Fruit fly (Drosophila melanogaster): Measurements from ENCODE around the gene CG32453.

Gene CG32453

DNA sequence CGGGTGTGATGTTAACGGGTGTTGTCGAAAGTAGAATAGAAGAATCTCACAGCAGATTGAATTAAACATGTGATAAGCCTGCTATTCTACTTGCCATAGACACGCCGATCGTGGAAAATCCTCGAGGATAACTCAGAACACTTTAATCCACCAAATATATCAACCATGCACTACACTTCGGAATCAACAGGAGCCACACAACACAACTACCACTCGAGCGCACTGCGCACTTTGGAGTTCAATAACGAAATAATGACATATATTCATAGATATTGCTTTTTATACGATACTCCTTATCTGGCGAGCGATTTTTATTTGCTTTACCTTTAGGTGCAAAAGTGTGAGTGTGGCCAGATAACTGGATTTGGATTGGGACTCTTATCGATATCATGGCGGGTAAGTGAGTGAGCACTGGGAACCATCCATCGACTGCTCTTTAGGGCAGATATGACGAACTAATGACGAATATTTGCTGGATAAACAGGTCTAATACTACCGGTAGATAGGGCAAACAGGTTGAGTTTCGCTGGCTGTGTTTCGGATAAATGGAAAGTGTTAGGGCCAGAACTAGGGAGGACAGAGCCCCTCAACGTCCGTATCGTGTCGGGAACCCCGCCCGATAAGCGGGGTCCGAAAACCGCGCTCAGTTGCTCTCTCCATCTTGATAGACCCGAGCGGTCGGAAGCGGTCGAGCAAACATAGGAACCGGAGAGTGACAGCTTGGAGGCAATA, 27.6 kb upstream of the CG32453 start, which contains the start of gene Jhbp6 (continued):
- no peak for TF ChIP-seq CG7357 (GFP tag; IDR thresholded peaks at IDR 0.05)
- TF ChIP-seq mirr (GFP tag; optimal IDR thresholded peaks at IDR 0.05): no peak
- TF ChIP-seq CG1832 (GFP tag; optimal IDR thresholded peaks at IDR 0.05): no peak
- TF ChIP-seq yki (optimal IDR thresholded peaks at IDR 0.05): no peak
- no peak for TF ChIP-seq Antp (GFP tag; optimal IDR thresholded peaks at IDR 0.05)
- TF ChIP-seq sim (GFP tag; IDR thresholded peaks at IDR 0.05): no peak
- TF ChIP-seq ase (GFP tag; IDR thresholded peaks at IDR 0.05): no peak
- TF ChIP-seq eve (GFP tag; optimal IDR thresholded peaks at IDR 0.05): peak in 1 of 2 experiments; percentile 56
- no peak; the same call in 2 of the 3 replicates for TF ChIP-seq CG2199 (GFP tag; IDR thresholded peaks at IDR 0.05)
- TF ChIP-seq Med (GFP tag): peak; percentile 20
- no peak for TF ChIP-seq CG1233 (GFP tag; optimal IDR thresholded peaks at IDR 0.05)

dm6 chr3L:22670174-22670573, 26.9 kb upstream of the CG32453 start:
- TF ChIP-seq sens (GFP tag) (no peak), twi (tag; optimal IDR thresholded peaks at IDR 0.05) (peak; percentile 33), grn (GFP tag; optimal IDR thresholded peaks at IDR 0.05) (peak; percentile 94), CG34376 (GFP tag; optimal IDR thresholded peaks at IDR 0.05) (peak; percentile 34), sug (tag; optimal IDR thresholded peaks at IDR 0.05) (peak; percentile 46), CG4854 (GFP tag; optimal IDR thresholded peaks at IDR 0.05) (no peak), chinmo (GFP tag; IDR thresholded peaks at IDR 0.05; ENCODE audit: partially characterized antibody) (0 out of 4 replicates have a peak, but pooled peaks have one; percentile 19), Pdp1 (GFP tag; optimal IDR thresholded peaks at IDR 0.05) (peak in 1 of 2 experiments; percentile 90), sd (tag; optimal IDR thresholded peaks at IDR 0.05) (peak; percentile 83), CG17802 (tag; optimal IDR thresholded peaks at IDR 0.05) (no peak), exex (tag; optimal IDR thresholded peaks at IDR 0.05) (peak; percentile 74), HmgZ (tag; optimal IDR thresholded peaks at IDR 0.05) (peak; percentile 6)

DNA sequence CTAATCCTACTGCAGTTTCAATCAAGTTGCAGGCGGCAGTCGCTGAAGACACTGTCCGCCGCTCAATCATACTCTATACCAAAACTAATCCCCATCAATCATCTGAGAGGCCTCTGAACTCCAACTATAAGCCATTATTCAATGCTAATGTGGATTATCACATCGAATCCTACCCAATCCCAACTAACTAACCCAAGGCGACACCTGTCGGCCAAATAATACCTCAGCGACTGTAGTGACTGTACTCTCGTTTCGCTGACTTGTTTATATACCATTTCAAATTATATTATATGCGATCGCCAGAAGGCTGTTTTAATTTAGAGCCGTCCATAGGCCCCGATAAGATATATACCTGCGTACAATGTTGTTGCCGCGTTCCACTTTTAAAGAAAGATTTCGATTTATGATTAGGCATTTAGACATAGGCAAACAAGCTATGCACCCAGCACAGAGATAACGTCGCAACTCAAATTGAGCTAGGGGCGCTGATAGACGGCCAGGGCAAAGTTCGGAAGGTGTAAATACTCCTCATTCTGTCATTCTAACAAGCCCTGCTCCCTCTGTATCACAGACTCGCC, 25.2 kb upstream of the CG32453 start:
- TF ChIP-seq zfh2 (GFP tag; optimal IDR thresholded peaks at IDR 0.05) (no peak), HmgZ (tag; optimal IDR thresholded peaks at IDR 0.05) (peak; percentile 30), CG8281 (tag; optimal IDR thresholded peaks at IDR 0.05) (peak; percentile 47), ac (GFP tag; optimal IDR thresholded peaks at IDR 0.05) (no peak), lab (GFP tag; optimal IDR thresholded peaks at IDR 0.05) (peak; percentile 41), CG4360 (GFP tag; IDR thresholded peaks at IDR 0.05) (peak; percentile 42; the same call in 1 of the 2 replicates), sd (tag; optimal IDR thresholded peaks at IDR 0.05) (peak; percentile 58), CG10543 (GFP tag; optimal IDR thresholded peaks at IDR 0.05) (peak; percentile 39), BtbVII (GFP tag; optimal IDR thresholded peaks at IDR 0.05) (peak; percentile 1), p53 (GFP tag; optimal IDR thresholded peaks at IDR 0.05) (no peak), mirr (GFP tag; optimal IDR thresholded peaks at IDR 0.05) (peak; percentile 90), chinmo (GFP tag; IDR thresholded peaks at IDR 0.05; ENCODE audit: partially characterized antibody) (peak; percentile 59; the same call in 1 of the 4 replicates), Vsx1 (GFP tag; optimal IDR thresholded peaks at IDR 0.05) (peak; percentile 4), hth (optimal IDR thresholded peaks at IDR 0.05) (no peak), exex (tag; optimal IDR thresholded peaks at IDR 0.05) (peak; percentile 89), CG34376 (GFP tag; optimal IDR thresholded peaks at IDR 0.05) (peak; percentile 55), GATAe (GFP tag; conservative IDR thresholded peaks at IDR 0.05) (peak; percentile 25; the same call in 1 of the 2 replicates), CG16779 (GFP tag; IDR thresholded peaks at IDR 0.05) (no peak), CG11247 (GFP tag; IDR thresholded peaks at IDR 0.05) (no peak), grn (GFP tag; optimal IDR thresholded peaks at IDR 0.05) (peak; percentile 96), CG3065 (GFP tag; optimal IDR thresholded peaks at IDR 0.05) (no peak), Med (GFP tag) (peak; percentile 36), sug (tag; optimal IDR thresholded peaks at IDR 0.05) (peak; percentile 57), CTCF (GFP tag; optimal IDR thresholded peaks at IDR 0.05) (peak; percentile 84), Hr78 (GFP tag; optimal IDR thresholded peaks at IDR 0.05) (peak in 1 of 2 experiments; percentile 68)
